Worm (Caenorhabditis elegans) whole organism, late embryonic: Measurements from ENCODE around the gene fbxc-43.

ENCODE experiments used
- C08G9.2 ChIP-seq: sonication (generic microtip); optimal IDR thresholded peaks from 2 replicates; lab custom pipeline; 2016; ENCODE audit warnings: mild to moderate bottlenecking, missing genetic modification characterization, moderate library complexity, missing compliant biosample characterization
- K09A11.1 ChIP-seq: sonication (generic microtip); optimal IDR thresholded peaks from 2 replicates; lab custom pipeline; 2017; ENCODE audit warnings: antibody characterized with exemption, mild to moderate bottlenecking, missing genetic modification characterization, missing compliant biosample characterization; ENCODE audit not compliant: insufficient read depth
- ama-1 ChIP-seq: fragments of 150-350 bp; optimal IDR thresholded peaks from 2 replicates; lab custom pipeline; 2014
- ceh-14 ChIP-seq: sonication (generic microtip); optimal IDR thresholded peaks from 2 replicates; lab custom pipeline; 2016; ENCODE audit warnings: missing genotype, missing genetic modification characterization, missing compliant biosample characterization
- ceh-18 ChIP-seq: sonication (generic microtip); optimal IDR thresholded peaks from 2 replicates; lab custom pipeline; 2016; ENCODE audit warnings: missing genetic modification characterization, missing compliant biosample characterization
- ceh-19 ChIP-seq: fragments of 200-800 bp; sonication (Bioruptor generic); optimal IDR thresholded peaks from 2 replicates; lab custom pipeline; 2018; ENCODE audit warnings: mild to moderate bottlenecking, missing genetic modification characterization, missing compliant biosample characterization
- ceh-2 ChIP-seq: sonication (generic microtip); optimal IDR thresholded peaks from 2 replicates; lab custom pipeline; 2016; ENCODE audit warnings: missing genotype, missing genetic modification characterization, missing compliant biosample characterization
- ceh-30 ChIP-seq: fragments of 150-350 bp; optimal IDR thresholded peaks from 2 replicates; lab custom pipeline; 2014; ENCODE audit warnings: missing biosample characterization, missing genetic modification characterization
- ceh-34 ChIP-seq: sonication (generic microtip); optimal IDR thresholded peaks from 2 replicates; lab custom pipeline; 2016; ENCODE audit warnings: mild to moderate bottlenecking, missing genetic modification characterization, missing compliant biosample characterization
- ceh-45 ChIP-seq: fragments of 200-800 bp; sonication (Bioruptor generic); IDR thresholded peaks from 2 replicates; pipeline ENCODE4 v1.3.6; 2022; ENCODE audit warnings: missing genetic modification reagents, missing genetic modification characterization, missing compliant biosample characterization
- ceh-48 ChIP-seq: sonication (generic microtip); optimal IDR thresholded peaks from 2 replicates; lab custom pipeline; 2016; ENCODE audit warnings: missing genetic modification characterization, inconsistent platforms, missing compliant biosample characterization
- ceh-9 ChIP-seq: sonication (generic microtip); optimal IDR thresholded peaks from 2 replicates; lab custom pipeline; 2016; ENCODE audit warnings: mild to moderate bottlenecking, missing genetic modification characterization, inconsistent platforms, missing compliant biosample characterization
- dve-1 ChIP-seq: sonication (generic microtip); optimal IDR thresholded peaks from 2 replicates; lab custom pipeline; 2017; ENCODE audit warnings: antibody characterized with exemption, mild to moderate bottlenecking, missing genetic modification characterization, missing compliant biosample characterization
- elt-2 ChIP-seq: sonication (generic microtip); optimal IDR thresholded peaks from 2 replicates; lab custom pipeline; 2016; ENCODE audit warnings: missing genetic modification reagents, missing genetic modification characterization, missing compliant biosample characterization
- fkh-10 ChIP-seq: fragments of 150-350 bp; optimal IDR thresholded peaks from 2 replicates; lab custom pipeline; 2014; ENCODE audit warnings: missing biosample characterization, missing genetic modification reagents, missing genetic modification characterization
- fkh-6 ChIP-seq: sonication (generic microtip); optimal IDR thresholded peaks from 2 replicates; lab custom pipeline; 2016; ENCODE audit warnings: missing genetic modification characterization, missing compliant biosample characterization
- gmeb-2 ChIP-seq: sonication (generic microtip); optimal IDR thresholded peaks from 2 replicates; lab custom pipeline; 2016; ENCODE audit warnings: missing genetic modification characterization, inconsistent platforms, missing compliant biosample characterization
- hlh-15 ChIP-seq: sonication (generic microtip); optimal IDR thresholded peaks from 2 replicates; lab custom pipeline; 2016; ENCODE audit warnings: missing genetic modification characterization, missing compliant biosample characterization
- hlh-30 ChIP-seq: sonication (generic microtip); optimal IDR thresholded peaks from 2 replicates; lab custom pipeline; 2017; ENCODE audit warnings: antibody characterized with exemption, missing genetic modification characterization, missing compliant biosample characterization; ENCODE audit not compliant: insufficient read depth
- lim-6 ChIP-seq: sonication (generic microtip); optimal IDR thresholded peaks from 2 replicates; lab custom pipeline; 2016; ENCODE audit warnings: missing genetic modification characterization, missing compliant biosample characterization
- mec-3 ChIP-seq: sonication (generic microtip); optimal IDR thresholded peaks from 2 replicates; lab custom pipeline; 2016; ENCODE audit warnings: borderline replicate concordance, missing genetic modification characterization, missing compliant biosample characterization
- nfya-1 ChIP-seq: sonication (generic microtip); optimal IDR thresholded peaks from 2 replicates; lab custom pipeline; 2017; ENCODE audit warnings: missing genetic modification characterization, mild to moderate bottlenecking, missing compliant biosample characterization, antibody characterized with exemption, moderate library complexity
- nhr-11 ChIP-seq: fragments of 150-350 bp; optimal IDR thresholded peaks from 2 replicates; lab custom pipeline; 2014; ENCODE audit warnings: missing biosample characterization, missing genetic modification characterization
- nhr-232 ChIP-seq: sonication (generic microtip); optimal IDR thresholded peaks from 2 replicates; lab custom pipeline; 2016; ENCODE audit warnings: missing genetic modification characterization, missing compliant biosample characterization
- npax-4 ChIP-seq: sonication (generic microtip); optimal IDR thresholded peaks from 2 replicates; lab custom pipeline; 2016; ENCODE audit warnings: missing genetic modification characterization, missing compliant biosample characterization
- pqm-1 ChIP-seq: sonication (generic microtip); optimal IDR thresholded peaks from 2 replicates; lab custom pipeline; 2016; ENCODE audit warnings: missing genetic modification characterization, missing compliant biosample characterization
- syd-9 ChIP-seq: sonication (generic microtip); optimal IDR thresholded peaks from 2 replicates; lab custom pipeline; 2016; ENCODE audit warnings: mild to moderate bottlenecking, missing genetic modification characterization, moderate library complexity, missing compliant biosample characterization
- tbx-2 ChIP-seq: sonication (generic microtip); optimal IDR thresholded peaks from 2 replicates; lab custom pipeline; 2016; ENCODE audit warnings: missing genetic modification characterization, missing compliant biosample characterization
- tbx-7 ChIP-seq: sonication (generic microtip); optimal IDR thresholded peaks from 2 replicates; lab custom pipeline; 2016; ENCODE audit warnings: missing genotype, missing genetic modification characterization, missing compliant biosample characterization
- unc-3 ChIP-seq, 2 experiments: fragments of 200-800 bp in 1 of 2; sonication (Bioruptor generic) in 1 of 2; sonication (generic microtip) in 1 of 2; conservative IDR thresholded peaks in 1 of 2; optimal IDR thresholded peaks in 1 of 2; 2 replicates each; pipeline versions ENCODE4 v1.3.6 to Lab custom; 2016 to 2022; ENCODE audit warnings: missing compliant biosample characterization in 2 of 2, missing genetic modification characterization in 2 of 2, missing genetic modification reagents in 1 of 2
- unc-42 ChIP-seq: sonication (generic microtip); optimal IDR thresholded peaks from 2 replicates; lab custom pipeline; 2016; ENCODE audit warnings: missing genotype, missing genetic modification characterization, missing compliant biosample characterization
- zip-5 ChIP-seq: sonication (generic microtip); optimal IDR thresholded peaks from 2 replicates; lab custom pipeline; 2016; ENCODE audit warnings: missing genetic modification characterization, missing compliant biosample characterization
- ztf-16 ChIP-seq: sonication (generic microtip); optimal IDR thresholded peaks from 2 replicates; lab custom pipeline; 2017; ENCODE audit warnings: missing genetic modification characterization, missing compliant biosample characterization

The fbxc-43 gene

ce11 chrII:4222469-4222868 lies 13.3 kb downstream of the fbxc-43 start:
- TF ChIP-seq unc-3 (GFP tag; conservative IDR thresholded peaks at IDR 0.05; lab: Robert Waterston, UW) (no peak), unc-3 (tag; optimal IDR thresholded peaks at IDR 0.05; lab: Kevin White, UChicago) (no peak), ceh-30 (no peak), nhr-11 (tag; lab: Kevin White, UChicago) (no peak), ztf-16 (tag; lab: Kevin White, UChicago) (no peak), fkh-6 (tag; lab: Kevin White, UChicago) (no peak), ceh-19 (GFP tag; lab: Kevin White, UChicago) (no peak), npax-4 (tag; lab: Kevin White, UChicago) (no peak), C08G9.2 (tag; lab: Kevin White, UChicago) (no peak), ceh-14 (tag; lab: Kevin White, UChicago) (no peak), fkh-10 (GFP tag; lab: Kevin White, UChicago) (no peak), ama-1 (no peak)

DNA sequence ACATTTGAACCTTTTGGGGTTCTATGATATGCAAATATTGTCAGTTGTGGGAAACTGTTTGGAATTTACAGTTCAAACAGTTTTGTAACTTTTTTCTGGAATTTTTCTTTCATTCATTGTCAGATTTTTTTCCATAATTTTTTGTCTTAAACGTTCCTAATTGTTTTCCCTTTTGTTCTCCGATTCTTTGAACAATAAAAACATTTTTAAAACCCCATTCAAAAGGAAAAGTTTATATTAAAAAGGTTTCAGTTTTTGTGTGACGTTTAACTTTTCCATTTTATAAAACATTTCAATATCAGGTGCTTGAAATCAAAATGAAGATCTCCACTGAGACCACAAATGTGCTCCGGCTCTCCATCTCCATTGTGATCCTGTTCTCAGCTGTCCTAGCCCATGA lies 16.7 kb downstream of the fbxc-43 start, which contains the start of gene F31D5.1:
F31D5.1 (plus strand) TSS at position 301 of the 400 bp plus-strand sequence.
- no peak for TF ChIP-seq nfya-1 (tag; lab: Kevin White, UChicago)
- no peak for TF ChIP-seq K09A11.1
- no peak for TF ChIP-seq gmeb-2 (tag; lab: Kevin White, UChicago)
- TF ChIP-seq unc-42 (tag; lab: Kevin White, UChicago) = no peak
- TF ChIP-seq dve-1 (tag; lab: Kevin White, UChicago) = no peak
- no peak for TF ChIP-seq pqm-1 (tag; lab: Kevin White, UChicago)
- TF ChIP-seq hlh-30 (tag; lab: Kevin White, UChicago) = no peak
- TF ChIP-seq ceh-2 (tag; lab: Kevin White, UChicago) = no peak
- TF ChIP-seq ama-1 = no peak
- TF ChIP-seq zip-5 (tag; lab: Kevin White, UChicago) = no peak
- TF ChIP-seq ztf-16 (tag; lab: Kevin White, UChicago) = no peak
- TF ChIP-seq syd-9 (tag; lab: Kevin White, UChicago) = no peak
- TF ChIP-seq hlh-15 = no peak
- TF ChIP-seq ceh-9 (tag; lab: Kevin White, UChicago) = no peak

ce11 chrII:4215318-4215717 lies 20.5 kb downstream of the fbxc-43 start, which contains the start of gene F31D5.2:
Gene F31D5.2 (plus strand): TSS chrII:4215618.
- no peak for TF ChIP-seq lim-6 (tag; lab: Kevin White, UChicago)
- TF ChIP-seq elt-2 (tag; lab: Kevin White, UChicago) = no peak
- TF ChIP-seq ceh-18 = no peak
- TF ChIP-seq ceh-48 (tag; lab: Kevin White, UChicago) = no peak
- no peak for TF ChIP-seq tbx-7 (tag; lab: Kevin White, UChicago)

DNA sequence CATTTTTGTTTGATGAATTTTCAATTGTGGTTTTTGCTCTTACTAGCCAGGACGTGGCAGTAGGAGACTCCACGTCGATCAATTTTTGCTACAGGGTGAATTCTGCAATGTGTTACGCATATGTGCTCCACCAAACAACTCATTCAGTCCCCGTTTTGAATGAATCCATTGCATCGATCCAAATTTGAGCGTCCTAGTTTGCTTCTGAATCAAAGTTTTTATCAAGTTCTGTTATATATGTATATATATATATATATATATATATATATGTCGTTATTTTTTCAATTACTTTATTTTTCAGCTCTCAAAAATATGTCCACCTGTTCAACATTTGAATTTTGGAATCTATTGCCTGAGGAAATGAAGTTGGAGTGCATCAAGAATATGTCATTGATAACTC lies 24.7 kb downstream of the fbxc-43 start, which contains the start of gene F31D5.7:
F31D5.7 (plus strand) TSS at position 301 of the 400 bp plus-strand sequence.
- TF ChIP-seq ceh-34 (tag; lab: Kevin White, UChicago) (no peak), dve-1 (tag; lab: Kevin White, UChicago) (no peak), C08G9.2 (tag; lab: Kevin White, UChicago) (no peak), tbx-2 (tag; lab: Kevin White, UChicago) (no peak), ceh-9 (tag; lab: Kevin White, UChicago) (no peak), mec-3 (tag; lab: Kevin White, UChicago) (no peak), nhr-232 (no peak), ceh-45 (GFP tag; lab: Robert Waterston, UW) (no peak), hlh-15 (no peak), zip-5 (tag; lab: Kevin White, UChicago) (no peak), nfya-1 (tag; lab: Kevin White, UChicago) (no peak)
